Fruit fly (Drosophila melanogaster): ENCODE data around the gene CG7950.
A peak's percentile ranks its signal among the peaks of the same experiment; 100 is the strongest.

The CG7950 gene

DNA sequence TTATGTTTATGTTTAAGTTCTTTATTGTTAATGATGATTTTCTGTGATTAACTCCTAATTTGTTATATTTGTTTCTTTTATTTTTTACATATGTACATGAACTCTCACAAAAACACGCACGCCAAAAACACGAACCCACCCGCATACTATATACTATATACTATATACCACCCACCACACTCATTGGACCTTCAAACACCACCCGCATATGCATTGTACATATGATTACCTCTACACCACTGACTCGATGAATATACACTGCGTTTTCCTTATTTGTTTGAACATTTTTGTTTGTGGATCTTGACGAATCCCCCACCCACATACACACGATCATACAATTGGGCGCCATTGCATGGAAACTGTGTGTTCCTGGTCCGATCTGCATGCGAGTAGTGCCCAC is 24.4 kb upstream of the CG7950 start:
- TF ChIP-seq CG10631 (GFP tag; optimal IDR thresholded peaks at IDR 0.05), result no peak
- TF ChIP-seq Blimp-1 (GFP tag; optimal IDR thresholded peaks at IDR 0.05), result no peak
- no peak for TF ChIP-seq Smox (GFP tag; optimal IDR thresholded peaks at IDR 0.05)
- no peak for TF ChIP-seq dac (GFP tag; optimal IDR thresholded peaks at IDR 0.05)
- no peak for TF ChIP-seq vri (GFP tag; optimal IDR thresholded peaks at IDR 0.05)
- TF ChIP-seq eg (GFP tag; IDR thresholded peaks at IDR 0.05), result no peak
- no peak for TF ChIP-seq Ets96B (tag; optimal IDR thresholded peaks at IDR 0.05)
- TF ChIP-seq CG3919 (GFP tag; optimal IDR thresholded peaks at IDR 0.05), result no peak
- no peak for TF ChIP-seq Gug (GFP tag; IDR thresholded peaks at IDR 0.05)
- no peak for TF ChIP-seq Eip75B (GFP tag; optimal IDR thresholded peaks at IDR 0.05)

DNA sequence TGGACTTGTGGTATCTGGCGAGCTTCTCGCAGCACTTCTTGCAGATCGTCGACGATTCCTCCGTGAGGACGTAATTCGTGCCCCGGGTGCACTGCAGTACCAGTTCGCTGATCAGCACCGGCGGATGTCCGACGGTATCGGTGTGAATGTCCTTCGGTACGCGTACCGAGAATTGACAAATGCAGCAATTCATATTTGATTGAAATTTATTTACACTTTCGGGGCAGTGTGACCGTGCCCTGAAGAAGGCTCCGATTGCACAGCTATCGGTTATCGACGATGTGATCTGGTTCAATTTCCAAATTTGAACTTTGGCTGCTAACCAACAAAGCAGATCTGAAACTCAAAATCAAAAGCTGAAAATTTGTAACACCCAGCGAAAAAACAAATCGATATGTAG is 20.1 kb upstream of the CG7950 start, which contains the start of gene ZIPIC:
Gene ZIPIC, minus strand, starts transcription at position 262 of the 400 bp plus-strand sequence.
- no peak for TF ChIP-seq net (GFP tag; optimal IDR thresholded peaks at IDR 0.05)
- no peak for TF ChIP-seq CG6792 (GFP tag; optimal IDR thresholded peaks at IDR 0.05)
- TF ChIP-seq fkh (GFP tag; optimal IDR thresholded peaks at IDR 0.05), result no peak
- no peak for TF ChIP-seq cyc (GFP tag; optimal IDR thresholded peaks at IDR 0.05)

- no peak for TF ChIP-seq eg (GFP tag; IDR thresholded peaks at IDR 0.05)
Observed at dm6 chr3R:30037630-30038029, 19.0 kb upstream of the CG7950 start, which contains the start of gene ocn. ocn (minus strand) TSS chr3R:30037730.

DNA sequence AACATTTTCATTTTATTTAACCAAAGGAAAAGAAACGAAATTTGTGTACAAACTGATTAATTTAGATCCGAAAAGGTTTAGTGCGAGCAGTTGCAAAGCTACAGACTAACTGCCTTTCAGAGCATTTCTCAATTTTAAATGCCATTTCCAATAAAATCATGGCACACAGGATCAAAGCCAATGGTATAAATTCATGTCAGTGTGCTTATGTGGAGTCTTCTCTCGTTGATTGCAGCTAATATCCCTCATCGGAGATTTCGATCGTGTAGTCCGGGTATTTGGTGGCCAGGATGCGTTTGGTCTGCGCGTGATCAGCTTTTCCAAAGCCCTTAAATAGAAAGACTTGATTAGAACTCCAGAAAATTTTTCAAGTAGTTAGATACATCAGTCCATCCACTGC is 18.0 kb upstream of the CG7950 start, which contains the start of gene janB:
Gene janB, minus strand, starts transcription at position 101 of the 400 bp plus-strand sequence.
- TF ChIP-seq CG3032 (tag; optimal IDR thresholded peaks at IDR 0.05) (no peak), ss (GFP tag; optimal IDR thresholded peaks at IDR 0.05) (no peak), CG9139 (GFP tag; optimal IDR thresholded peaks at IDR 0.05) (no peak), CG8319 (GFP tag; optimal IDR thresholded peaks at IDR 0.05) (no peak), CG6808 (GFP tag; optimal IDR thresholded peaks at IDR 0.05) (no peak), fd59A (GFP tag; optimal IDR thresholded peaks at IDR 0.05) (no peak), Sox14 (GFP tag; optimal IDR thresholded peaks at IDR 0.05) (no peak), CG11762 (GFP tag; optimal IDR thresholded peaks at IDR 0.05; ENCODE audit: insufficient read depth) (no peak), Ets21C (GFP tag; optimal IDR thresholded peaks at IDR 0.05) (no peak), CG7368 (GFP tag; optimal IDR thresholded peaks at IDR 0.05) (no peak), CG4318 (GFP tag; optimal IDR thresholded peaks at IDR 0.05) (no peak), spab (GFP tag; optimal IDR thresholded peaks at IDR 0.05) (no peak), Gug (GFP tag; IDR thresholded peaks at IDR 0.05) (no peak), CG6163 (GFP tag; IDR thresholded peaks at IDR 0.05) (no peak), esn (GFP tag; optimal IDR thresholded peaks at IDR 0.05) (no peak), dsx (GFP tag; optimal IDR thresholded peaks at IDR 0.05; ENCODE audit: poor library complexity, severe bottlenecking) (no peak), CG6854 (GFP tag; optimal IDR thresholded peaks at IDR 0.05) (no peak), CG3919 (GFP tag; optimal IDR thresholded peaks at IDR 0.05) (no peak)

- TF ChIP-seq lz (GFP tag; optimal IDR thresholded peaks at IDR 0.05) (no peak), CG7368 (GFP tag; optimal IDR thresholded peaks at IDR 0.05) (no peak), fkh (GFP tag; optimal IDR thresholded peaks at IDR 0.05) (no peak), dsx (GFP tag; optimal IDR thresholded peaks at IDR 0.05; ENCODE audit: poor library complexity, severe bottlenecking) (peak; percentile 91), Hr39 (GFP tag; optimal IDR thresholded peaks at IDR 0.05) (no peak), Eip78C (GFP tag) (no peak), esn (GFP tag; optimal IDR thresholded peaks at IDR 0.05) (peak; percentile 45), CG3032 (tag; optimal IDR thresholded peaks at IDR 0.05) (peak; percentile 18), CG6854 (GFP tag; optimal IDR thresholded peaks at IDR 0.05) (no peak), eg (GFP tag; IDR thresholded peaks at IDR 0.05) (no peak), Eip75B (GFP tag; optimal IDR thresholded peaks at IDR 0.05) (no peak), spab (GFP tag; optimal IDR thresholded peaks at IDR 0.05) (no peak), fd59A (GFP tag; optimal IDR thresholded peaks at IDR 0.05) (no peak), CG10631 (GFP tag; optimal IDR thresholded peaks at IDR 0.05) (no peak), CG32006 (GFP tag; optimal IDR thresholded peaks at IDR 0.05) (no peak), CG6808 (GFP tag; optimal IDR thresholded peaks at IDR 0.05) (no peak), Eip93F (GFP tag; optimal IDR thresholded peaks at IDR 0.05) (no peak), CG34406 (GFP tag; optimal IDR thresholded peaks at IDR 0.05) (no peak), achi (GFP tag; optimal IDR thresholded peaks at IDR 0.05) (no peak), svp (GFP tag) (no peak)
Observed at dm6 chr3R:30039494-30039893, 17.2 kb upstream of the CG7950 start, which contains the start of the genes janA, Sry-alpha and Sry-beta. janA (minus strand) TSS chr3R:30039533. Sry-alpha (plus strand) TSS chr3R:30039719. Sry-beta (plus strand) TSS chr3R:30039719.
